Fruit fly (Drosophila melanogaster) whole organism, embryonic: ENCODE measurements around the gene mRpS9.

Experiments used
- ATbp ChIP-seq: fragments of 200-800 bp; sonication (Bioruptor generic); optimal IDR thresholded peaks from 2 replicates; lab custom pipeline; 2017; ENCODE audit warnings: missing biosample characterization, mild to moderate bottlenecking, missing genetic modification characterization, missing genetic modification reagents
- C15 ChIP-seq: fragments of 200-800 bp; sonication (Bioruptor generic); IDR thresholded peaks from 3 replicates; pipeline ENCODE4 v1.3.6; 2022; ENCODE audit warnings: missing biosample characterization, missing genetic modification characterization
- CG11456 ChIP-seq: fragments of 200-800 bp; sonication (Bioruptor generic); IDR thresholded peaks from 3 replicates; pipeline ENCODE4 v1.3.6; 2022; ENCODE audit warnings: missing biosample characterization, missing genetic modification characterization
- CG11696 ChIP-seq: fragments of 200-800 bp; sonication (Bioruptor generic); IDR thresholded peaks from 2 replicates; pipeline ENCODE4 v1.3.6; 2022; ENCODE audit warnings: missing biosample characterization, missing genetic modification characterization
- CG13287 ChIP-seq: fragments of 200-800 bp; sonication (Bioruptor generic); IDR thresholded peaks from 2 replicates; pipeline ENCODE4 v1.3.6; 2022; ENCODE audit warnings: missing biosample characterization, missing genetic modification characterization; ENCODE audit not compliant: partially characterized antibody
- CG1529 ChIP-seq: fragments of 200-800 bp; sonication (Bioruptor generic); optimal IDR thresholded peaks from 3 replicates; lab custom pipeline; 2018; ENCODE audit warnings: missing biosample characterization, missing genetic modification characterization
- CG16813 ChIP-seq: fragments of 200-800 bp; sonication (Bioruptor generic); IDR thresholded peaks from 3 replicates; pipeline ENCODE4 v1.3.6; 2022; ENCODE audit warnings: missing biosample characterization, missing genetic modification characterization; ENCODE audit not compliant: partially characterized antibody
- CG18476 ChIP-seq: fragments of 200-800 bp; sonication (Bioruptor generic); optimal IDR thresholded peaks from 2 replicates; lab custom pipeline; 2016; ENCODE audit warnings: missing biosample characterization, mild to moderate bottlenecking, missing genetic modification characterization
- CG30403 ChIP-seq: fragments of 200-800 bp; sonication (Bioruptor generic); optimal IDR thresholded peaks from 3 replicates; lab custom pipeline; 2016; ENCODE audit warnings: missing biosample characterization, missing genetic modification characterization
- CG32772 ChIP-seq: fragments of 200-800 bp; sonication (Bioruptor generic); IDR thresholded peaks from 2 replicates; pipeline ENCODE4 v1.3.6; 2022; ENCODE audit warnings: missing biosample characterization, missing genetic modification characterization
- CG3281 ChIP-seq: fragments of 200-800 bp; sonication (Bioruptor generic); optimal IDR thresholded peaks from 3 replicates; lab custom pipeline; 2017; ENCODE audit warnings: missing biosample characterization, mild to moderate bottlenecking, missing genetic modification characterization
- CG33213 ChIP-seq: fragments of 200-800 bp; sonication (Bioruptor generic); optimal IDR thresholded peaks from 3 replicates; lab custom pipeline; 2016; ENCODE audit warnings: missing biosample characterization, missing genetic modification characterization
- CG3995 ChIP-seq: fragments of 200-800 bp; sonication (Bioruptor generic); optimal IDR thresholded peaks from 3 replicates; lab custom pipeline; 2016; ENCODE audit warnings: missing biosample characterization, missing genetic modification characterization
- CG42726 ChIP-seq: fragments of 200-800 bp; sonication (Bioruptor generic); IDR thresholded peaks from 2 replicates; pipeline ENCODE4 v1.3.6; 2022; ENCODE audit warnings: missing biosample characterization, missing genetic modification characterization; ENCODE audit not compliant: partially characterized antibody
- CG7372 ChIP-seq: fragments of 200-800 bp; sonication (Bioruptor generic); IDR thresholded peaks from 2 replicates; pipeline ENCODE4 v1.3.6; 2022; ENCODE audit warnings: missing biosample characterization, missing genetic modification characterization
- CG7556 ChIP-seq: fragments of 200-800 bp; sonication (Bioruptor generic); optimal IDR thresholded peaks from 2 replicates; lab custom pipeline; 2017; ENCODE audit warnings: missing biosample characterization, mild to moderate bottlenecking, missing genetic modification characterization
- CG8290 ChIP-seq, 3 experiments: fragments of 200-800 bp; sonication (Bioruptor generic); optimal IDR thresholded peaks; 2 replicates each; lab custom pipeline; 2016 to 2019; ENCODE audit warnings: missing biosample characterization in 3 of 3, missing genetic modification characterization in 3 of 3, mild to moderate bottlenecking in 2 of 3, moderate library complexity in 1 of 3
- CG9932 ChIP-seq: fragments of 200-800 bp; sonication (Bioruptor generic); IDR thresholded peaks from 2 replicates; pipeline ENCODE4 v1.3.6; 2022; ENCODE audit warnings: missing biosample characterization, missing genetic modification characterization
- D19A ChIP-seq: fragments of 200-800 bp; optimal IDR thresholded peaks from 3 replicates; lab custom pipeline; 2019; ENCODE audit warnings: missing biosample characterization, mild to moderate bottlenecking, missing genetic modification characterization, moderate library complexity
- Dad ChIP-seq: fragments of 200-800 bp; sonication (Bioruptor generic); optimal IDR thresholded peaks from 3 replicates; lab custom pipeline; 2016; ENCODE audit warnings: missing biosample characterization, missing genetic modification characterization
- Dbx ChIP-seq: fragments of 200-800 bp; sonication (Bioruptor generic); IDR thresholded peaks from 3 replicates; pipeline ENCODE4 v1.3.6; 2022; ENCODE audit warnings: missing biosample characterization, missing genetic modification characterization
- Deaf1 ChIP-seq: fragments of 200-800 bp; optimal IDR thresholded peaks from 3 replicates; lab custom pipeline; 2019; ENCODE audit warnings: missing biosample characterization, mild to moderate bottlenecking, missing genetic modification characterization, moderate library complexity
- ERR ChIP-seq: fragments of 200-800 bp; sonication (Bioruptor generic); optimal IDR thresholded peaks from 2 replicates; lab custom pipeline; 2016; ENCODE audit warnings: missing biosample characterization, missing genetic modification characterization
- GATAe ChIP-seq: fragments of 200-800 bp; sonication (Bioruptor generic); conservative IDR thresholded peaks from 2 replicates; pipeline ENCODE4 v1.3.6; 2022; ENCODE audit warnings: missing biosample characterization, missing genetic modification characterization
- Gug ChIP-seq: fragments of 200-800 bp; sonication (Bioruptor generic); IDR thresholded peaks from 4 replicates; pipeline ENCODE4 v1.3.6; 2022; ENCODE audit warnings: missing biosample characterization, missing genetic modification characterization
- Hey ChIP-seq: fragments of 200-800 bp; sonication (Bioruptor generic); optimal IDR thresholded peaks from 3 replicates; lab custom pipeline; 2018; ENCODE audit warnings: missing biosample characterization, mild to moderate bottlenecking, missing genetic modification characterization
- HmgD ChIP-seq: fragments of 200-800 bp; sonication (Bioruptor generic); optimal IDR thresholded peaks from 3 replicates; lab custom pipeline; 2016; ENCODE audit warnings: missing biosample characterization, missing genetic modification characterization
- Hsf ChIP-seq: fragments of 200-800 bp; sonication (Bioruptor generic); optimal IDR thresholded peaks from 3 replicates; lab custom pipeline; 2016; ENCODE audit warnings: missing biosample characterization, missing genetic modification characterization
- Jarid2 ChIP-seq: fragments of 200-800 bp; sonication (Bioruptor generic); optimal IDR thresholded peaks from 3 replicates; lab custom pipeline; 2017; ENCODE audit warnings: mild to moderate bottlenecking, missing biosample characterization, missing genetic modification reagents, missing genetic modification characterization
- Lhr ChIP-seq: fragments of 200-800 bp; sonication (Bioruptor generic); optimal IDR thresholded peaks from 3 replicates; lab custom pipeline; 2017; ENCODE audit warnings: mild to moderate bottlenecking, missing biosample characterization, missing genetic modification reagents, missing genetic modification characterization
- Lpt ChIP-seq: fragments of >200 bp; optimal IDR thresholded peaks from 2 replicates; lab custom pipeline; 2018; ENCODE audit warnings: missing biosample characterization, missing genetic modification characterization
- Spps ChIP-seq: fragments of 200-800 bp; sonication (Bioruptor generic); optimal IDR thresholded peaks from 2 replicates; lab custom pipeline; 2018; ENCODE audit warnings: missing biosample characterization, mild to moderate bottlenecking, missing genetic modification characterization
- Sry-β ChIP-seq: fragments of 200-800 bp; sonication (Bioruptor generic); optimal IDR thresholded peaks from 2 replicates; lab custom pipeline; 2018; ENCODE audit warnings: missing biosample characterization, mild to moderate bottlenecking, missing genetic modification characterization, moderate library complexity
- Usf ChIP-seq: fragments of 200-800 bp; sonication (Bioruptor generic); optimal IDR thresholded peaks from 2 replicates; lab custom pipeline; 2017; ENCODE audit warnings: missing genotype, missing biosample characterization, missing genetic modification characterization
- ara ChIP-seq: fragments of 200-800 bp; sonication (Bioruptor generic); IDR thresholded peaks from 2 replicates; pipeline ENCODE4 v1.3.6; 2022; ENCODE audit warnings: missing biosample characterization, missing genetic modification characterization
- bab2 ChIP-seq: fragments of 200-800 bp; sonication (Bioruptor generic); optimal IDR thresholded peaks from 2 replicates; lab custom pipeline; 2016; ENCODE audit warnings: missing biosample characterization, missing genetic modification characterization
- cato ChIP-seq: fragments of 200-800 bp; sonication (Bioruptor generic); optimal IDR thresholded peaks from 2 replicates; lab custom pipeline; 2016; ENCODE audit warnings: missing biosample characterization, missing genetic modification characterization, borderline replicate concordance
- dpn ChIP-seq, 2 experiments: fragments of 200-800 bp; sonication (Bioruptor generic); optimal IDR thresholded peaks; 3 replicates each; lab custom pipeline; 2016; ENCODE audit warnings: missing biosample characterization in 2 of 2, missing genetic modification characterization in 2 of 2
- emc ChIP-seq: fragments of 200-800 bp; sonication (Bioruptor generic); optimal IDR thresholded peaks from 2 replicates; lab custom pipeline; 2016; ENCODE audit warnings: missing biosample characterization, missing genetic modification characterization
- en ChIP-seq: fragments of 200-800 bp; sonication (Bioruptor generic); optimal IDR thresholded peaks from 2 replicates; lab custom pipeline; 2016; ENCODE audit warnings: missing biosample characterization, missing genetic modification characterization
- luna ChIP-seq: fragments of 200-800 bp; sonication (Bioruptor generic); optimal IDR thresholded peaks from 2 replicates; lab custom pipeline; 2016; ENCODE audit warnings: missing biosample characterization, missing genetic modification characterization
- odd ChIP-seq: fragments of 200-800 bp; sonication (Bioruptor generic); optimal IDR thresholded peaks from 2 replicates; lab custom pipeline; 2017; ENCODE audit warnings: missing biosample characterization, mild to moderate bottlenecking, missing genetic modification characterization
- schlank ChIP-seq: fragments of 200-800 bp; sonication (Bioruptor generic); optimal IDR thresholded peaks from 2 replicates; lab custom pipeline; 2018; ENCODE audit warnings: missing biosample characterization, mild to moderate bottlenecking, missing genetic modification characterization
- sd ChIP-seq: fragments of 200-800 bp; sonication (Bioruptor generic); optimal IDR thresholded peaks from 3 replicates; lab custom pipeline; 2018; ENCODE audit warnings: missing biosample characterization, mild to moderate bottlenecking, missing genetic modification characterization, moderate library complexity
- seq ChIP-seq: fragments of 200-800 bp; sonication (Bioruptor generic); IDR thresholded peaks from 2 replicates; pipeline ENCODE4 v1.3.6; 2022; ENCODE audit warnings: missing biosample characterization, missing genetic modification characterization
- stwl ChIP-seq: fragments of 200-800 bp; sonication (Bioruptor generic); optimal IDR thresholded peaks from 3 replicates; lab custom pipeline; 2018; ENCODE audit warnings: missing biosample characterization, mild to moderate bottlenecking, missing genetic modification characterization, moderate library complexity
- tin ChIP-seq: fragments of 200-800 bp; sonication (Bioruptor generic); optimal IDR thresholded peaks from 3 replicates; lab custom pipeline; 2016; ENCODE audit warnings: missing biosample characterization, missing genetic modification characterization
- trem ChIP-seq: fragments of 200-800 bp; optimal IDR thresholded peaks from 3 replicates; lab custom pipeline; 2019; ENCODE audit warnings: missing biosample characterization, mild to moderate bottlenecking, missing genetic modification characterization, moderate library complexity
- ttk ChIP-seq: fragments of 200-800 bp; sonication (Bioruptor generic); IDR thresholded peaks from 2 replicates; pipeline ENCODE4 v2.1.2; 2022; ENCODE audit warnings: missing biosample characterization, missing genetic modification characterization
- unpg ChIP-seq: fragments of 200-800 bp; sonication (Bioruptor generic); optimal IDR thresholded peaks from 3 replicates; lab custom pipeline; 2018; ENCODE audit warnings: missing biosample characterization, mild to moderate bottlenecking, missing genetic modification characterization, moderate library complexity
- vfl ChIP-seq: fragments of 200-800 bp; sonication (Bioruptor generic); optimal IDR thresholded peaks from 2 replicates; lab custom pipeline; 2016; ENCODE audit warnings: missing biosample characterization, missing genetic modification characterization
- wor ChIP-seq: fragments of 200-800 bp; sonication (Bioruptor generic); IDR thresholded peaks from 2 replicates; pipeline ENCODE4 v1.3.6; 2022; ENCODE audit warnings: missing biosample characterization, missing genetic modification characterization

mRpS9 gene

dm6 chr3R:7907311-7907710, 4.8 kb upstream of the mRpS9 start, which contains the start of the genes Taf7 and EMC1 (continued):
- peak; percentile 63 for TF ChIP-seq CG33213 (GFP tag; lab: Kevin White, UChicago)
- TF ChIP-seq tin: peak; percentile 34
- TF ChIP-seq C15 (GFP tag; lab: Robert Waterston, UW): no peak
- TF ChIP-seq dpn (GFP tag; optimal IDR thresholded peaks at IDR 0.05; lab: Kevin White, UChicago): peak; percentile 44 to 64
- TF ChIP-seq D19A (tag; lab: Kevin White, UChicago): no peak
- TF ChIP-seq Hey (tag; lab: Kevin White, UChicago): no peak
- TF ChIP-seq CG32772 (GFP tag; lab: Robert Waterston, UW): no peak
- TF ChIP-seq unpg (GFP tag; lab: Kevin White, UChicago): no peak
- no peak for TF ChIP-seq ttk (GFP tag; lab: Robert Waterston, UW)
- no peak for TF ChIP-seq Spps (tag; lab: Kevin White, UChicago)
- no peak for TF ChIP-seq CG7372 (GFP tag; lab: Robert Waterston, UW)
- TF ChIP-seq CG16813 (GFP tag; lab: Robert Waterston, UW): peak; percentile 99
- TF ChIP-seq CG8290 (GFP tag; optimal IDR thresholded peaks at IDR 0.05; lab: Kevin White, UChicago): peak; percentile 85
- peak in 1 of 2 experiments; percentile 8 for TF ChIP-seq CG8290 (tag; optimal IDR thresholded peaks at IDR 0.05; lab: Kevin White, UChicago)
- TF ChIP-seq bab2 (GFP tag; lab: Kevin White, UChicago): peak; percentile 38
- peak; percentile 9 for TF ChIP-seq vfl (GFP tag; lab: Kevin White, UChicago)
- TF ChIP-seq Deaf1 (tag; lab: Kevin White, UChicago): no peak
- TF ChIP-seq CG42726 (GFP tag; lab: Robert Waterston, UW): peak; percentile 85
- no peak for TF ChIP-seq wor (GFP tag; lab: Robert Waterston, UW)
- TF ChIP-seq stwl: peak; percentile 54
- no peak for TF ChIP-seq ara (GFP tag; lab: Robert Waterston, UW)
- peak; percentile 78 for TF ChIP-seq HmgD (GFP tag; lab: Kevin White, UChicago)
- no peak for TF ChIP-seq cato (GFP tag; lab: Kevin White, UChicago)
- peak; percentile 68 for TF ChIP-seq CG30403 (GFP tag; lab: Kevin White, UChicago)
- TF ChIP-seq trem (tag; lab: Kevin White, UChicago): peak; percentile 47
- TF ChIP-seq Lpt (GFP tag; lab: Kevin White, UChicago): no peak
- no peak for TF ChIP-seq seq (GFP tag; lab: Robert Waterston, UW)
- peak; percentile 62 for TF ChIP-seq CG9932 (GFP tag; lab: Robert Waterston, UW)
- peak; percentile 94 for TF ChIP-seq CG13287
- no peak for TF ChIP-seq Usf (GFP tag; lab: Kevin White, UChicago)
- peak; percentile 13 for TF ChIP-seq luna
- TF ChIP-seq CG18476 (GFP tag; lab: Kevin White, UChicago): no peak
- no peak for TF ChIP-seq Jarid2 (GFP tag; lab: Kevin White, UChicago)
- peak; percentile 16 for TF ChIP-seq Dad (GFP tag; lab: Kevin White, UChicago)
- TF ChIP-seq odd: no peak
- no peak for TF ChIP-seq CG7556 (GFP tag; lab: Kevin White, UChicago)
- peak; percentile 68 for TF ChIP-seq Sry-β
- TF ChIP-seq CG1529 (GFP tag; lab: Kevin White, UChicago): no peak
- no peak for TF ChIP-seq CG11456 (GFP tag; lab: Robert Waterston, UW)
- peak; percentile 81 for TF ChIP-seq Lhr (GFP tag; lab: Kevin White, UChicago)
- no peak for TF ChIP-seq GATAe (GFP tag; lab: Robert Waterston, UW)
- TF ChIP-seq sd (tag; lab: Kevin White, UChicago): no peak
- TF ChIP-seq ERR: no peak
- TF ChIP-seq CG11696 (GFP tag; lab: Robert Waterston, UW): no peak
- peak; percentile 28; the same call in 1 of the 4 replicates for TF ChIP-seq Gug (GFP tag; lab: Robert Waterston, UW)
- peak; percentile 99 for TF ChIP-seq CG3995 (GFP tag; lab: Kevin White, UChicago)
- TF ChIP-seq Hsf (GFP tag; lab: Kevin White, UChicago): peak; percentile 60
- TF ChIP-seq schlank (tag; lab: Kevin White, UChicago): no peak
- TF ChIP-seq emc (GFP tag; lab: Kevin White, UChicago): peak; percentile 17
- TF ChIP-seq CG3281 (GFP tag; lab: Kevin White, UChicago): no peak
- TF ChIP-seq Dbx (GFP tag; lab: Robert Waterston, UW): 0 out of 3 replicates have a peak, but pooled peaks have one; percentile 30
- TF ChIP-seq ATbp (GFP tag; lab: Kevin White, UChicago): no peak
- TF ChIP-seq en: no peak
